Fruit fly (Drosophila melanogaster): ENCODE results near the gene ERp44.
A peak's percentile ranks its signal among the peaks of the same experiment; 100 is the strongest.

ERp44 gene

dm6 chrX:16270795-16271194, 26.7 kb downstream of the ERp44 start, which contains the start of gene Mfe2:
Gene Mfe2 (plus strand): TSS chrX:16270951.
- no peak for TF ChIP-seq dan (GFP tag; IDR thresholded peaks at IDR 0.05)
- no peak for TF ChIP-seq Rx (GFP tag; IDR thresholded peaks at IDR 0.05)
- TF ChIP-seq CG18011 (GFP tag; optimal IDR thresholded peaks at IDR 0.05): no peak
- peak; percentile 13 for TF ChIP-seq kah (GFP tag; optimal IDR thresholded peaks at IDR 0.05)
- no peak for TF ChIP-seq btn (GFP tag; optimal IDR thresholded peaks at IDR 0.05)
- no peak for TF ChIP-seq Atf3 (GFP tag; optimal IDR thresholded peaks at IDR 0.05)
- peak; percentile 86; the same call in 2 of the 3 replicates for TF ChIP-seq CG2199 (GFP tag; IDR thresholded peaks at IDR 0.05)
- TF ChIP-seq tna (GFP tag; IDR thresholded peaks at IDR 0.05; ENCODE audit: partially characterized antibody): no peak; the same call in 1 of the 2 replicates
- TF ChIP-seq Tbp (GFP tag; optimal IDR thresholded peaks at IDR 0.05): no peak
- TF ChIP-seq crc (GFP tag; optimal IDR thresholded peaks at IDR 0.05): no peak
- TF ChIP-seq crol (GFP tag; IDR thresholded peaks at IDR 0.05): no peak
- peak; percentile 40 for TF ChIP-seq bbx (GFP tag; IDR thresholded peaks at IDR 0.05; ENCODE audit: partially characterized antibody)
- peak; percentile 76 for TF ChIP-seq Sry-δ (GFP tag; optimal IDR thresholded peaks at IDR 0.05)
- TF ChIP-seq pfk (GFP tag; optimal IDR thresholded peaks at IDR 0.05): no peak
- peak in 1 of 3 experiments; percentile 13 for TF ChIP-seq Stat92E (GFP tag; optimal IDR thresholded peaks at IDR 0.05)
- peak; percentile 65 for TF ChIP-seq caup (GFP tag; optimal IDR thresholded peaks at IDR 0.05; ENCODE audit: severe bottlenecking)
- peak; percentile 57 for TF ChIP-seq CG34376 (GFP tag; optimal IDR thresholded peaks at IDR 0.05)
- peak; percentile 18 for TF ChIP-seq pnt (GFP tag; optimal IDR thresholded peaks at IDR 0.05)
- peak; percentile 64 for TF ChIP-seq CG10543 (GFP tag; optimal IDR thresholded peaks at IDR 0.05)
- TF ChIP-seq CG6683 (GFP tag; optimal IDR thresholded peaks at IDR 0.05): peak; percentile 13
- no peak for TF ChIP-seq scrt (GFP tag; optimal IDR thresholded peaks at IDR 0.05)
- no peak for TF ChIP-seq CG1832 (GFP tag; optimal IDR thresholded peaks at IDR 0.05)
- no peak for TF ChIP-seq CG10274 (GFP tag; optimal IDR thresholded peaks at IDR 0.05)
- peak; percentile 41 for TF ChIP-seq CG17359 (tag; optimal IDR thresholded peaks at IDR 0.05)
- TF ChIP-seq org-1 (GFP tag; optimal IDR thresholded peaks at IDR 0.05): peak; percentile 40
- no peak for TF ChIP-seq CG14667 (GFP tag; IDR thresholded peaks at IDR 0.05)
- TF ChIP-seq CG4617 (GFP tag; optimal IDR thresholded peaks at IDR 0.05; ENCODE audit: borderline replicate concordance): peak; percentile 83
- TF ChIP-seq Bdp1 (GFP tag; optimal IDR thresholded peaks at IDR 0.05): no peak
- no peak for TF ChIP-seq sna (GFP tag; IDR thresholded peaks at IDR 0.05; ENCODE audit: partially characterized antibody)
- TF ChIP-seq MBD-R2 (GFP tag; IDR thresholded peaks at IDR 0.05): peak; percentile 66
- peak; percentile 10 for TF ChIP-seq wek (GFP tag; optimal IDR thresholded peaks at IDR 0.05)
- TF ChIP-seq gem (tag; optimal IDR thresholded peaks at IDR 0.05): no peak
- TF ChIP-seq fru (optimal IDR thresholded peaks at IDR 0.05): no peak
- TF ChIP-seq CoRest (tag; optimal IDR thresholded peaks at IDR 0.05): peak; percentile 41
- TF ChIP-seq kni (GFP tag; optimal IDR thresholded peaks at IDR 0.05): peak; percentile 70
- TF ChIP-seq CG10267 (tag; optimal IDR thresholded peaks at IDR 0.05): peak; percentile 98
- TF ChIP-seq emc (GFP tag; optimal IDR thresholded peaks at IDR 0.05): peak; percentile 1
- no peak for TF ChIP-seq br (optimal IDR thresholded peaks at IDR 0.05)
- TF ChIP-seq CG15073 (GFP tag; optimal IDR thresholded peaks at IDR 0.05): no peak
- TF ChIP-seq CG33557 (GFP tag; optimal IDR thresholded peaks at IDR 0.05): no peak
- TF ChIP-seq onecut (GFP tag; IDR thresholded peaks at IDR 0.05): no peak
- TF ChIP-seq repo (GFP tag; optimal IDR thresholded peaks at IDR 0.05): peak; percentile 45
- peak; percentile 52; the same call in 1 of the 2 replicates for TF ChIP-seq ranshi (GFP tag; IDR thresholded peaks at IDR 0.05)
- peak; percentile 74; the same call in 2 of the 3 replicates for TF ChIP-seq CG11456 (GFP tag; IDR thresholded peaks at IDR 0.05)
- TF ChIP-seq al (GFP tag; IDR thresholded peaks at IDR 0.05): peak; percentile 12; the same call in 1 of the 2 replicates
- TF ChIP-seq CG7987 (GFP tag; optimal IDR thresholded peaks at IDR 0.05): no peak
- TF ChIP-seq Dref (GFP tag; IDR thresholded peaks at IDR 0.05): peak; percentile 53
- TF ChIP-seq CHES-1-like (GFP tag; optimal IDR thresholded peaks at IDR 0.05): peak; percentile 34
- TF ChIP-seq CG12942 (GFP tag; optimal IDR thresholded peaks at IDR 0.05): peak; percentile 17
- no peak for TF ChIP-seq CG16863 (GFP tag; optimal IDR thresholded peaks at IDR 0.05)
- no peak; the same call in 1 of the 2 replicates for TF ChIP-seq CG9215 (GFP tag; IDR thresholded peaks at IDR 0.05)

All from whole organism, embryonic.